Fruit fly (Drosophila melanogaster) whole organism, embryonic: ENCODE data around the gene Bet1.

Source experiments
- CG10267 ChIP-seq: fragments of 200-800 bp; sonication (Bioruptor generic); optimal IDR thresholded peaks from 2 replicates; lab custom pipeline; 2018; ENCODE audit warnings: missing biosample characterization, mild to moderate bottlenecking, missing genetic modification characterization, moderate library complexity
- CG11504 ChIP-seq: fragments of 200-800 bp; sonication (Bioruptor generic); optimal IDR thresholded peaks from 3 replicates; lab custom pipeline; 2019; ENCODE audit warnings: missing biosample characterization, mild to moderate bottlenecking, missing genetic modification characterization, moderate library complexity
- CG12071 ChIP-seq: fragments of 200-800 bp; sonication (Bioruptor generic); optimal IDR thresholded peaks from 3 replicates; lab custom pipeline; 2018; ENCODE audit warnings: missing biosample characterization, mild to moderate bottlenecking, missing genetic modification characterization
- CG12219 ChIP-seq: fragments of 200-800 bp; sonication (Bioruptor generic); optimal IDR thresholded peaks from 3 replicates; lab custom pipeline; 2018; ENCODE audit warnings: missing biosample characterization, mild to moderate bottlenecking, missing genetic modification characterization
- CG1233 ChIP-seq: fragments of 200-800 bp; sonication (Bioruptor generic); optimal IDR thresholded peaks from 4 replicates; lab custom pipeline; 2018; ENCODE audit warnings: missing biosample characterization, mild to moderate bottlenecking, missing genetic modification characterization
- CG12942 ChIP-seq: fragments of 200-800 bp; sonication (Bioruptor generic); optimal IDR thresholded peaks from 3 replicates; lab custom pipeline; 2016; ENCODE audit warnings: missing biosample characterization, missing genetic modification characterization
- CG13287 ChIP-seq: fragments of 200-800 bp; sonication (Bioruptor generic); IDR thresholded peaks from 2 replicates; pipeline ENCODE4 v1.3.6; 2022; ENCODE audit warnings: missing biosample characterization, missing genetic modification characterization; ENCODE audit not compliant: partially characterized antibody
- CG13894 ChIP-seq: fragments of 200-800 bp; sonication (Bioruptor generic); optimal IDR thresholded peaks from 3 replicates; lab custom pipeline; 2018; ENCODE audit warnings: missing biosample characterization, mild to moderate bottlenecking, missing genetic modification characterization, moderate library complexity
- CG14710 ChIP-seq: fragments of 200-800 bp; sonication (Bioruptor generic); optimal IDR thresholded peaks from 3 replicates; lab custom pipeline; 2019; ENCODE audit warnings: missing biosample characterization, mild to moderate bottlenecking, missing genetic modification characterization, moderate library complexity
- CG18262 ChIP-seq: fragments of 200-800 bp; optimal IDR thresholded peaks from 3 replicates; lab custom pipeline; 2019; ENCODE audit warnings: missing biosample characterization, mild to moderate bottlenecking, missing genetic modification characterization, moderate library complexity
- CG18599 ChIP-seq: fragments of 200-800 bp; sonication (Bioruptor generic); optimal IDR thresholded peaks from 3 replicates; lab custom pipeline; 2017; ENCODE audit warnings: missing biosample characterization, missing genetic modification characterization, mild to moderate bottlenecking, moderate library complexity, missing genetic modification reagents
- CG2116 ChIP-seq: fragments of 200-800 bp; sonication (Bioruptor generic); optimal IDR thresholded peaks from 3 replicates; lab custom pipeline; 2018; ENCODE audit warnings: missing biosample characterization, mild to moderate bottlenecking, missing genetic modification characterization
- CG2120 ChIP-seq: fragments of 200-800 bp; sonication (Bioruptor generic); optimal IDR thresholded peaks from 3 replicates; lab custom pipeline; 2016; ENCODE audit warnings: missing biosample characterization, missing genetic modification characterization
- CG3838 ChIP-seq: fragments of 200-800 bp; sonication (Bioruptor generic); optimal IDR thresholded peaks from 3 replicates; lab custom pipeline; 2016; ENCODE audit warnings: missing biosample characterization, missing genetic modification characterization
- CG4360 ChIP-seq: fragments of 200-800 bp; sonication (Bioruptor generic); IDR thresholded peaks from 2 replicates; pipeline ENCODE4 v1.3.6; 2022; ENCODE audit warnings: missing biosample characterization, missing genetic modification characterization
- CG4707 ChIP-seq: fragments of 200-800 bp; sonication (Bioruptor generic); optimal IDR thresholded peaks from 2 replicates; lab custom pipeline; 2018; ENCODE audit warnings: missing biosample characterization, mild to moderate bottlenecking, missing genetic modification characterization, moderate library complexity
- CG7839 ChIP-seq: fragments of 200-800 bp; sonication (Bioruptor generic); optimal IDR thresholded peaks from 3 replicates; lab custom pipeline; 2018; ENCODE audit warnings: missing biosample characterization, mild to moderate bottlenecking, missing genetic modification characterization, moderate library complexity
- CG8388 ChIP-seq: fragments of 200-800 bp; sonication (Bioruptor generic); optimal IDR thresholded peaks from 2 replicates; lab custom pipeline; 2019; ENCODE audit warnings: missing biosample characterization, mild to moderate bottlenecking, missing genetic modification characterization, moderate library complexity
- CG8924 ChIP-seq: fragments of 200-800 bp; optimal IDR thresholded peaks from 3 replicates; lab custom pipeline; 2019; ENCODE audit warnings: missing biosample characterization, mild to moderate bottlenecking, missing genetic modification characterization, moderate library complexity
- CG9727 ChIP-seq: fragments of 200-800 bp; sonication (Bioruptor generic); optimal IDR thresholded peaks from 3 replicates; lab custom pipeline; 2017; ENCODE audit warnings: missing biosample characterization, mild to moderate bottlenecking, missing genetic modification characterization
- Deaf1 ChIP-seq: fragments of 200-800 bp; optimal IDR thresholded peaks from 3 replicates; lab custom pipeline; 2019; ENCODE audit warnings: missing biosample characterization, mild to moderate bottlenecking, missing genetic modification characterization, moderate library complexity
- E2f2 ChIP-seq: fragments of 200-800 bp; sonication (Bioruptor generic); IDR thresholded peaks from 2 replicates; pipeline ENCODE4 v1.3.6; 2022; ENCODE audit warnings: missing biosample characterization, missing genetic modification characterization
- Ets65A ChIP-seq: fragments of 200-800 bp; sonication (Bioruptor generic); peaks from one replicate; lab custom pipeline; 2016; ENCODE audit warnings: missing biosample characterization, missing genetic modification characterization
- Hmx ChIP-seq: fragments of 200-800 bp; sonication (Bioruptor generic); optimal IDR thresholded peaks from 2 replicates; lab custom pipeline; 2016; ENCODE audit warnings: missing biosample characterization, missing genetic modification characterization
- Hr51 ChIP-seq, 2 experiments: fragments of 200-800 bp; sonication (Bioruptor generic); optimal IDR thresholded peaks; 2 replicates in 1 of 2; 3 replicates in 1 of 2; lab custom pipeline; 2016 to 2018; ENCODE audit warnings: missing biosample characterization in 2 of 2, missing genetic modification characterization in 2 of 2, mild to moderate bottlenecking in 1 of 2, moderate library complexity in 1 of 2
- Med ChIP-seq: fragments of 200-800 bp; sonication (Bioruptor generic); peaks from one replicate; lab custom pipeline; 2016; ENCODE audit warnings: missing biosample characterization, missing genetic modification characterization, mild to moderate bottlenecking, inconsistent platforms, moderate library complexity
- NfI ChIP-seq: fragments of 200-800 bp; sonication (Bioruptor generic); optimal IDR thresholded peaks from 3 replicates; lab custom pipeline; 2018; ENCODE audit warnings: missing biosample characterization, mild to moderate bottlenecking, missing genetic modification characterization, moderate library complexity
- abd-A ChIP-seq: fragments of 200-800 bp; sonication (Bioruptor generic); optimal IDR thresholded peaks from 3 replicates; lab custom pipeline; 2019; ENCODE audit warnings: missing biosample characterization, mild to moderate bottlenecking, missing genetic modification characterization, moderate library complexity
- cg ChIP-seq: fragments of 200-800 bp; sonication (Bioruptor generic); optimal IDR thresholded peaks from 3 replicates; lab custom pipeline; 2019; ENCODE audit warnings: missing biosample characterization, mild to moderate bottlenecking, missing genetic modification characterization, moderate library complexity
- cwo ChIP-seq: fragments of 200-800 bp; sonication (Bioruptor generic); optimal IDR thresholded peaks from 3 replicates; lab custom pipeline; 2017; ENCODE audit warnings: missing biosample characterization, missing genetic modification characterization, mild to moderate bottlenecking, moderate library complexity, missing genetic modification reagents
- exex ChIP-seq: fragments of 200-800 bp; sonication (Bioruptor generic); optimal IDR thresholded peaks from 4 replicates; lab custom pipeline; 2018; ENCODE audit warnings: missing biosample characterization, mild to moderate bottlenecking, missing genetic modification characterization, moderate library complexity
- eyg ChIP-seq: fragments of 200-800 bp; sonication (Bioruptor generic); optimal IDR thresholded peaks from 3 replicates; lab custom pipeline; 2016; ENCODE audit warnings: missing biosample characterization, missing genetic modification characterization
- fd96Cb ChIP-seq: fragments of 200-800 bp; sonication (Bioruptor generic); optimal IDR thresholded peaks from 2 replicates; lab custom pipeline; 2018; ENCODE audit warnings: missing biosample characterization, mild to moderate bottlenecking, missing genetic modification characterization, moderate library complexity
- gsb-n ChIP-seq: fragments of 200-800 bp; sonication (Bioruptor generic); optimal IDR thresholded peaks from 3 replicates; lab custom pipeline; 2018; ENCODE audit warnings: missing biosample characterization, mild to moderate bottlenecking, missing genetic modification characterization
- hkb ChIP-seq, 2 experiments: fragments of 200-800 bp in 1 of 2; fragments of >200 bp in 1 of 2; sonication (Bioruptor generic) in 1 of 2; IDR thresholded peaks in 1 of 2; optimal IDR thresholded peaks in 1 of 2; 2 replicates each; pipeline versions ENCODE4 v1.3.6 to Lab custom; 2017 to 2022; ENCODE audit warnings: missing biosample characterization in 1 of 2, missing genetic modification characterization in 1 of 2
- klu ChIP-seq: fragments of 200-800 bp; sonication (Bioruptor generic); IDR thresholded peaks from 2 replicates; pipeline ENCODE4 v1.3.6; 2022; ENCODE audit warnings: missing biosample characterization, missing genetic modification characterization
- lilli ChIP-seq: fragments of 200-800 bp; sonication (Bioruptor generic); optimal IDR thresholded peaks from 3 replicates; lab custom pipeline; 2016; ENCODE audit warnings: missing biosample characterization, missing genetic modification characterization
- mam ChIP-seq: fragments of 200-800 bp; sonication (Bioruptor generic); optimal IDR thresholded peaks from 3 replicates; lab custom pipeline; 2016; ENCODE audit warnings: missing biosample characterization, missing genetic modification characterization
- mirr ChIP-seq: fragments of 200-800 bp; sonication (Bioruptor generic); optimal IDR thresholded peaks from 3 replicates; lab custom pipeline; 2018; ENCODE audit warnings: missing biosample characterization, mild to moderate bottlenecking, missing genetic modification characterization
- nerfin-1 ChIP-seq: fragments of 200-800 bp; sonication (Bioruptor generic); optimal IDR thresholded peaks from 3 replicates; lab custom pipeline; 2019; ENCODE audit warnings: missing biosample characterization, mild to moderate bottlenecking, missing genetic modification characterization, moderate library complexity
- odd ChIP-seq: fragments of 200-800 bp; sonication (Bioruptor generic); optimal IDR thresholded peaks from 2 replicates; lab custom pipeline; 2017; ENCODE audit warnings: missing biosample characterization, mild to moderate bottlenecking, missing genetic modification characterization
- phol ChIP-seq: fragments of 200-800 bp; sonication (Bioruptor generic); optimal IDR thresholded peaks from 3 replicates; lab custom pipeline; 2018; ENCODE audit warnings: missing biosample characterization, mild to moderate bottlenecking, missing genetic modification characterization, moderate library complexity
- rib ChIP-seq: fragments of 200-800 bp; sonication (Bioruptor generic); IDR thresholded peaks from 2 replicates; pipeline ENCODE4 v1.3.6; 2022; ENCODE audit warnings: missing biosample characterization, missing genetic modification characterization
- sc ChIP-seq, 3 experiments: fragments of >200 bp in 2 of 3; fragments of 200-800 bp in 1 of 3; sonication (Bioruptor generic) in 1 of 3; optimal IDR thresholded peaks; 2 replicates in 2 of 3; 3 replicates in 1 of 3; lab custom pipeline; 2017; ENCODE audit warnings: mild to moderate bottlenecking in 1 of 3, missing biosample characterization in 1 of 3, missing genetic modification characterization in 1 of 3, missing genetic modification reagents in 1 of 3
- toy ChIP-seq: fragments of 200-800 bp; sonication (Bioruptor generic); IDR thresholded peaks from 2 replicates; pipeline ENCODE4 v1.3.6; 2022; ENCODE audit warnings: missing biosample characterization, missing genetic modification characterization
- zen2 ChIP-seq: fragments of 200-800 bp; sonication (Bioruptor generic); IDR thresholded peaks from 3 replicates; pipeline ENCODE4 v1.3.6; 2022; ENCODE audit warnings: missing biosample characterization, missing genetic modification characterization; ENCODE audit not compliant: partially characterized antibody

Bet1 gene

dm6 chr3L:19229491-19229890 is 31.7 kb upstream of the Bet1 start:
- TF ChIP-seq hkb (optimal IDR thresholded peaks at IDR 0.05; lab: Kevin White, UChicago) (no peak), hkb (GFP tag; IDR thresholded peaks at IDR 0.05; lab: Robert Waterston, UW) (no peak), CG4360 (peak; percentile 60; the same call in 1 of the 2 replicates), Hr51 (GFP tag; optimal IDR thresholded peaks at IDR 0.05; lab: Kevin White, UChicago) (peak in 1 of 2 experiments; percentile 38), cwo (GFP tag; lab: Kevin White, UChicago) (no peak), CG18599 (GFP tag; lab: Kevin White, UChicago) (peak; percentile 40), Deaf1 (tag; lab: Kevin White, UChicago) (peak; percentile 62), lilli (no peak), Ets65A (GFP tag; lab: Kevin White, UChicago) (peak; percentile 39), Med (GFP tag; lab: Kevin White, UChicago) (peak; percentile 64), cg (GFP tag; lab: Kevin White, UChicago) (peak; percentile 19), mirr (peak; percentile 26), abd-A (tag; lab: Kevin White, UChicago) (peak; percentile 96), rib (GFP tag; lab: Robert Waterston, UW) (0 out of 2 replicates have a peak, but pooled peaks have one; percentile 11), CG10267 (tag; lab: Kevin White, UChicago) (no peak), phol (tag; lab: Kevin White, UChicago) (peak; percentile 34)

- TF ChIP-seq CG12942 (GFP tag; lab: Kevin White, UChicago), result no peak
- TF ChIP-seq E2f2 (GFP tag; lab: Robert Waterston, UW), result 0 out of 2 replicates have a peak, but pooled peaks have one; percentile 13
- no peak for TF ChIP-seq CG12071
- TF ChIP-seq gsb-n (tag; lab: Kevin White, UChicago), result no peak
- TF ChIP-seq fd96Cb (tag; lab: Kevin White, UChicago), result peak; percentile 18
- TF ChIP-seq CG11504 (tag; lab: Kevin White, UChicago), result peak; percentile 62
- TF ChIP-seq CG18599 (GFP tag; lab: Kevin White, UChicago), result peak; percentile 68
- no peak for TF ChIP-seq eyg (GFP tag; lab: Kevin White, UChicago)
- peak; percentile 43 for TF ChIP-seq CG9727 (GFP tag; lab: Kevin White, UChicago)
- peak; percentile 32 for TF ChIP-seq CG8924 (tag; lab: Kevin White, UChicago)
- no peak for TF ChIP-seq CG13287 (GFP tag; lab: Robert Waterston, UW)
- no peak for TF ChIP-seq NfI (GFP tag; lab: Kevin White, UChicago)
- TF ChIP-seq CG1233 (GFP tag; lab: Kevin White, UChicago), result no peak
- peak; percentile 47 for TF ChIP-seq CG18262 (tag; lab: Kevin White, UChicago)
- no peak for TF ChIP-seq CG4707 (GFP tag; lab: Kevin White, UChicago)
- TF ChIP-seq CG3838 (GFP tag; lab: Kevin White, UChicago), result no peak
- peak; percentile 52 for TF ChIP-seq CG7839 (tag; lab: Kevin White, UChicago)
- no peak for TF ChIP-seq Hmx (GFP tag; lab: Kevin White, UChicago)
- no peak for TF ChIP-seq CG2116 (GFP tag; lab: Kevin White, UChicago)
- TF ChIP-seq sc (optimal IDR thresholded peaks at IDR 0.05; lab: Kevin White, UChicago), result no peak
- no peak for TF ChIP-seq sc (GFP tag; optimal IDR thresholded peaks at IDR 0.05; lab: Kevin White, UChicago)
- TF ChIP-seq nerfin-1 (tag; lab: Kevin White, UChicago), result peak; percentile 99
- peak; percentile 8 for TF ChIP-seq CG13894 (tag; lab: Kevin White, UChicago)
- TF ChIP-seq klu (GFP tag; lab: Robert Waterston, UW), result no peak
- TF ChIP-seq odd (GFP tag; lab: Kevin White, UChicago), result no peak
- TF ChIP-seq toy (GFP tag; lab: Robert Waterston, UW), result no peak
- TF ChIP-seq CG14710 (tag; lab: Kevin White, UChicago), result peak; percentile 6
- TF ChIP-seq CG12219 (GFP tag; lab: Kevin White, UChicago), result no peak
- TF ChIP-seq mam, result no peak
- peak; percentile 60 for TF ChIP-seq CG2120 (GFP tag; lab: Kevin White, UChicago)
- TF ChIP-seq CG8388 (GFP tag; lab: Kevin White, UChicago), result peak; percentile 14
- no peak for TF ChIP-seq zen2 (GFP tag; lab: Robert Waterston, UW)
- TF ChIP-seq exex, result no peak
Measured at dm6 chr3L:19230801-19231547, 30.2 kb upstream of the Bet1 start.
